Worm (Caenorhabditis elegans) whole organism, L1 larva: Measurements from ENCODE around the gene math-38.

Experiments used
- ama-1 ChIP-seq: fragments of 150-350 bp; optimal IDR thresholded peaks from 2 replicates; lab custom pipeline; 2014
- efl-1 ChIP-seq, 4 experiments: fragments of 150-350 bp; optimal IDR thresholded peaks in 3 of 4; peaks in 1 of 4; 1 replicate in 1 of 4; 2 replicates in 3 of 4; lab custom pipeline; 2014; ENCODE audit warnings: missing biosample characterization in 2 of 4, missing genetic modification characterization in 2 of 4, missing genetic modification reagents in 2 of 4
- egl-27 ChIP-seq, 2 experiments: fragments of 150-350 bp in 1 of 2; sonication (generic microtip); optimal IDR thresholded peaks; 3 replicates each; lab custom pipeline; 2017 to 2018; ENCODE audit warnings: missing biosample characterization in 2 of 2, missing genetic modification characterization in 2 of 2, missing genetic modification reagents in 2 of 2
- isw-1 ChIP-seq: fragments of 200-800 bp; sonication (Bioruptor generic); IDR thresholded peaks from 2 replicates; pipeline ENCODE4 v1.3.6; 2022; ENCODE audit warnings: missing genetic modification characterization, missing compliant biosample characterization
- lin-14 ChIP-seq: fragments of 200-800 bp; sonication (Bioruptor generic); optimal IDR thresholded peaks from 2 replicates; lab custom pipeline; 2018; ENCODE audit warnings: mild to moderate bottlenecking, missing genetic modification characterization, moderate library complexity, missing compliant biosample characterization
- nhr-237 ChIP-seq: fragments of 150-350 bp; optimal IDR thresholded peaks from 2 replicates; lab custom pipeline; 2014; ENCODE audit warnings: missing biosample characterization, missing genetic modification characterization
- nhr-76 ChIP-seq: sonication (generic microtip); optimal IDR thresholded peaks from 2 replicates; lab custom pipeline; 2017; ENCODE audit warnings: missing biosample characterization, missing genetic modification characterization
- snpc-4 ChIP-seq: fragments of 150-350 bp; optimal IDR thresholded peaks from 2 replicates; lab custom pipeline; 2014; ENCODE audit warnings: missing biosample characterization, missing genetic modification characterization
- unc-30 ChIP-seq: sonication (generic microtip); optimal IDR thresholded peaks from 2 replicates; lab custom pipeline; 2017; ENCODE audit warnings: missing biosample characterization, missing genetic modification characterization
- unc-62 ChIP-seq: fragments of 150-350 bp; optimal IDR thresholded peaks from 2 replicates; lab custom pipeline; 2014; ENCODE audit warnings: missing biosample characterization, missing genetic modification reagents, missing genetic modification characterization
- vab-15 ChIP-seq: sonication (generic microtip); optimal IDR thresholded peaks from 2 replicates; lab custom pipeline; 2017; ENCODE audit warnings: missing genotype, mild to moderate bottlenecking, missing genetic modification characterization, missing compliant biosample characterization
- xbp-1 ChIP-seq: sonication (generic microtip); optimal IDR thresholded peaks from 2 replicates; lab custom pipeline; 2016; ENCODE audit warnings: missing genetic modification characterization, missing compliant biosample characterization

- TF ChIP-seq nhr-76 (tag; lab: Kevin White, UChicago) (no peak), vab-15 (no peak), unc-30 (tag; lab: Kevin White, UChicago) (no peak), xbp-1 (tag; lab: Kevin White, UChicago) (no peak), lin-14 (GFP tag; lab: Kevin White, UChicago) (no peak), isw-1 (GFP tag; lab: Robert Waterston, UW) (no peak), unc-62 (GFP tag; lab: Kevin White, UChicago) (no peak), nhr-237 (no peak), ama-1 (lab: Kevin White, UChicago) (no peak), efl-1 (optimal IDR thresholded peaks at IDR 0.05; lab: Kevin White, UChicago) (no peak), efl-1 (GFP tag; optimal IDR thresholded peaks at IDR 0.05 in 1 of 2; lab: Kevin White, UChicago) (no peak), egl-27 (tag; optimal IDR thresholded peaks at IDR 0.05; lab: Kevin White, UChicago) (no peak), snpc-4 (tag; lab: Kevin White, UChicago) (no peak)
Observed at ce11 chrII:1621795-1622194, 42.0 kb upstream of the math-38 start.
